Worm (Caenorhabditis elegans) whole organism, early embryonic: ENCODE data around the gene gly-11.

Experiments
- B0310.2 ChIP-seq: sonication (generic microtip); optimal IDR thresholded peaks from 2 replicates; lab custom pipeline; 2016; ENCODE audit warnings: mild to moderate bottlenecking, missing genetic modification characterization, missing compliant biosample characterization
- F13C5.2 ChIP-seq: sonication (generic microtip); optimal IDR thresholded peaks from 2 replicates; lab custom pipeline; 2017; ENCODE audit warnings: mild to moderate bottlenecking, missing genetic modification characterization, inconsistent platforms, missing compliant biosample characterization
- aly-1 ChIP-seq: sonication (generic microtip); optimal IDR thresholded peaks from 2 replicates; lab custom pipeline; 2016; ENCODE audit warnings: missing genetic modification characterization, missing compliant biosample characterization
- ama-1 ChIP-seq: fragments of 150-350 bp; optimal IDR thresholded peaks from 2 replicates; lab custom pipeline; 2014
- flt-1 ChIP-seq: fragments of 200-800 bp; sonication (Bioruptor generic); IDR thresholded peaks from 2 replicates; pipeline ENCODE4 v1.3.6; 2022; ENCODE audit warnings: missing genetic modification characterization, missing compliant biosample characterization
- tbx-11 ChIP-seq: fragments of 200-800 bp; sonication (Bioruptor generic); IDR thresholded peaks from 2 replicates; pipeline ENCODE4 v1.3.6; 2022; ENCODE audit warnings: missing genetic modification characterization, missing compliant biosample characterization

ce11 chrIII:12133121-12133520 is 43.9 kb downstream of the gly-11 start:
- TF ChIP-seq flt-1 (GFP tag; lab: Robert Waterston, UW) (no peak), ama-1 (lab: Kevin White, UChicago) (no peak), F13C5.2 (no peak), B0310.2 (tag; lab: Kevin White, UChicago) (no peak), aly-1 (no peak), tbx-11 (GFP tag; lab: Robert Waterston, UW) (no peak)
